Fruit fly (Drosophila melanogaster) whole organism, adult: ENCODE results near the gene CG5882.
A peak's percentile ranks its signal among the peaks of the same experiment; 100 is the strongest.

Experiments
- CG12768 ChIP-seq: fragments of 200-800 bp; sonication (Bioruptor generic); optimal IDR thresholded peaks from 2 replicates; lab custom pipeline; 2017; ENCODE audit warnings: missing biosample characterization, missing genetic modification characterization, mild to moderate bottlenecking, moderate library complexity, missing genetic modification reagents
- CG7045 ChIP-seq: fragments of 200-800 bp; sonication (Bioruptor generic); optimal IDR thresholded peaks from 2 replicates; lab custom pipeline; 2017; ENCODE audit warnings: missing biosample characterization, mild to moderate bottlenecking, missing genetic modification characterization
- CG7101 ChIP-seq: fragments of 200-800 bp; sonication (Bioruptor generic); optimal IDR thresholded peaks from 2 replicates; lab custom pipeline; 2018; ENCODE audit warnings: missing biosample characterization, mild to moderate bottlenecking, missing genetic modification characterization, moderate library complexity
- Clk ChIP-seq: fragments of 200-800 bp; sonication (Bioruptor generic); optimal IDR thresholded peaks from 2 replicates; lab custom pipeline; 2017; ENCODE audit warnings: missing biosample characterization, missing genetic modification characterization
- Crg-1 ChIP-seq: fragments of 200-800 bp; sonication (Bioruptor generic); optimal IDR thresholded peaks from 2 replicates; lab custom pipeline; 2016; ENCODE audit warnings: missing biosample characterization, missing genetic modification characterization
- Mnt ChIP-seq: fragments of 200-800 bp; sonication (Bioruptor generic); optimal IDR thresholded peaks from 2 replicates; lab custom pipeline; 2016; ENCODE audit warnings: missing biosample characterization, mild to moderate bottlenecking, missing genetic modification characterization
- bab1 ChIP-seq: fragments of 200-800 bp; sonication (Bioruptor generic); optimal IDR thresholded peaks from 3 replicates; lab custom pipeline; 2019; ENCODE audit warnings: missing biosample characterization, mild to moderate bottlenecking, missing genetic modification characterization, moderate library complexity
- cic ChIP-seq: fragments of 200-800 bp; sonication (Bioruptor generic); optimal IDR thresholded peaks from 2 replicates; lab custom pipeline; 2017; ENCODE audit warnings: missing biosample characterization, mild to moderate bottlenecking, missing genetic modification characterization, moderate library complexity
- kay ChIP-seq: fragments of 200-800 bp; sonication (Bioruptor generic); peaks from one replicate; lab custom pipeline; 2016; ENCODE audit warnings: missing biosample characterization, missing genetic modification characterization, borderline replicate concordance
- pad ChIP-seq: fragments of 200-800 bp; sonication (Bioruptor generic); optimal IDR thresholded peaks from 3 replicates; lab custom pipeline; 2017; ENCODE audit warnings: missing biosample characterization, missing genetic modification characterization, mild to moderate bottlenecking, moderate library complexity, missing genetic modification reagents
- tj ChIP-seq: fragments of 200-800 bp; sonication (Bioruptor generic); optimal IDR thresholded peaks from 3 replicates; lab custom pipeline; 2017; ENCODE audit warnings: missing biosample characterization, mild to moderate bottlenecking, missing genetic modification characterization, moderate library complexity
- toe ChIP-seq: fragments of 200-800 bp; sonication (Bioruptor generic); optimal IDR thresholded peaks from 2 replicates; lab custom pipeline; 2016; ENCODE audit warnings: missing biosample characterization, missing genetic modification characterization

- TF ChIP-seq CG7101 (tag; lab: Kevin White, UChicago) (peak; percentile 7), Clk (no peak), cic (GFP tag; lab: Kevin White, UChicago) (peak; percentile 47), kay (GFP tag; lab: Kevin White, UChicago) (no peak), bab1 (peak; percentile 37), pad (GFP tag; lab: Kevin White, UChicago) (no peak), CG7045 (GFP tag; lab: Kevin White, UChicago) (peak; percentile 19), toe (GFP tag; lab: Kevin White, UChicago) (no peak), CG12768 (GFP tag; lab: Kevin White, UChicago) (peak; percentile 22), tj (GFP tag; lab: Kevin White, UChicago) (peak; percentile 70), Crg-1 (peak; percentile 14), Mnt (GFP tag; lab: Kevin White, UChicago) (peak; percentile 65)
Observed at dm6 chr3R:27129580-27130385, 11.3 kb downstream of the CG5882 start.
